Fruit fly (Drosophila melanogaster): Measurements from ENCODE around the gene trh.

Gene trh

DNA sequence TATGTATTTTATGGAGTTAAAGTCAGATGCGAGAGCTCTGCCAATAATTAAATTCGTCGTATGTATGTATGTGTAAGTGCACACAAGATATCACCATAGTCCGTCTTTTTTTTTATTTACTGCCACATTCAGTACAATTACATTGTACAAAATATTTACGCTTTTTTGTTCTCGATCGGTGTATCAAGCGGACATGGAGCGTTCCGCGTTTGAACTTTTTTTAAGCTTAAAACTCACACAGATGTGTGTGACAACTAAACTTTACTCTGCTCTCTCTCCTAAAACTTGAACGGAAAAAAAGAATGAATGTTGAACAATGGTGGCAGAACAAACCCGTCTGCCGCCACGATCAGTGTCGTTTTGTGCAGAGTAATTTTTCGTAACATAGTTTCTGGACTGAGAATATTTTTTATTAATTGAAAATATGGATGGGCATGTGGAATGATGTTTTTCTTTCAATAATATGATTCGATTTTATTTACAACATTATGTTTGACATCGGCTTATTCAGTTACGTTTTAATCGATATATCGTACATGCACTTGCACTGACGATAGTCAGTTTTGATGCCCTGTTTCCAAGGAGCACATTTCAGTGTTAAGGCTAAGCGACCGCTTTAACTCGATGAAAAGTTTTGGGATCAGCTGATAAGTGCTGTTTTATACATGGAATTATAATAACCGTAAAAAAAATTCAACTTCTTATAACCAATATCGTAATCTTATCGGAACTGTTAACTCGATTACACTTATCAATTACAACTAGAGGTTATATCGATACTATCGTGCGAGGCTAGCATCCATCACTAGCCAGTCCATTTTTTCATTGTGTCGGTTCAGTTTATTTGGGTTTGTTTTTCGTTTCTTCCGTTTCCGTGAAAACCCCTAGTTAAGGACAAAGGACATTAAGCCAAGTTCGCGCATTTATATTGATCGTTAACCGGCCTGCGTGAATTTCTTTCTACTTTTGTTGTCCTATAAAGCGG, 45.5 kb downstream of the trh start, which contains the start of gene mth (continued):
- TF ChIP-seq dati (GFP tag; IDR thresholded peaks at IDR 0.05) (no peak), CG11696 (GFP tag; IDR thresholded peaks at IDR 0.05) (no peak), CG12104 (GFP tag; optimal IDR thresholded peaks at IDR 0.05) (peak; percentile 48), Dip2 (GFP tag; IDR thresholded peaks at IDR 0.05) (no peak), CG14667 (GFP tag; IDR thresholded peaks at IDR 0.05) (no peak), CG14710 (tag; optimal IDR thresholded peaks at IDR 0.05) (peak; percentile 85), kni (GFP tag; optimal IDR thresholded peaks at IDR 0.05) (peak; percentile 4), BtbVII (GFP tag; optimal IDR thresholded peaks at IDR 0.05) (peak; percentile 11), psq (GFP tag; optimal IDR thresholded peaks at IDR 0.05) (no peak), CG7271 (tag; optimal IDR thresholded peaks at IDR 0.05) (no peak), Hr78 (GFP tag; optimal IDR thresholded peaks at IDR 0.05) (no peak), CG17912 (GFP tag; optimal IDR thresholded peaks at IDR 0.05) (no peak), rib (GFP tag; IDR thresholded peaks at IDR 0.05) (no peak), zen2 (GFP tag; IDR thresholded peaks at IDR 0.05; ENCODE audit: partially characterized antibody) (peak; percentile 96), CG32532 (GFP tag; IDR thresholded peaks at IDR 0.05) (peak; percentile 63), ac (GFP tag; optimal IDR thresholded peaks at IDR 0.05) (no peak), Doc3 (GFP tag; IDR thresholded peaks at IDR 0.05; ENCODE audit: partially characterized antibody) (peak; percentile 99), HLH4C (GFP tag; IDR thresholded peaks at IDR 0.05; ENCODE audit: partially characterized antibody) (peak; percentile 99), tup (GFP tag; optimal IDR thresholded peaks at IDR 0.05) (no peak), CG7357 (GFP tag; IDR thresholded peaks at IDR 0.05) (peak; percentile 94), CG2202 (tag; optimal IDR thresholded peaks at IDR 0.05) (no peak), CG4282 (GFP tag; optimal IDR thresholded peaks at IDR 0.05) (no peak), CG13287 (GFP tag; IDR thresholded peaks at IDR 0.05; ENCODE audit: partially characterized antibody) (peak; percentile 99), gsb (GFP tag; IDR thresholded peaks at IDR 0.05) (no peak), Kr (GFP tag; optimal IDR thresholded peaks at IDR 0.05) (no peak), hbn (GFP tag; IDR thresholded peaks at IDR 0.05; ENCODE audit: partially characterized antibody) (peak; percentile 97), grn (GFP tag; optimal IDR thresholded peaks at IDR 0.05) (peak; percentile 39), CG17361 (GFP tag; IDR thresholded peaks at IDR 0.05) (peak; percentile 62; the same call in 2 of the 3 replicates), fru (optimal IDR thresholded peaks at IDR 0.05) (no peak), CG15011 (GFP tag; optimal IDR thresholded peaks at IDR 0.05) (peak; percentile 16), CG2120 (GFP tag; optimal IDR thresholded peaks at IDR 0.05) (peak; percentile 66), Ets65A (GFP tag) (peak; percentile 97), shn (GFP tag; optimal IDR thresholded peaks at IDR 0.05) (peak; percentile 44), bowl (GFP tag; IDR thresholded peaks at IDR 0.05) (no peak), sc (optimal IDR thresholded peaks at IDR 0.05) (no peak), sc (GFP tag; optimal IDR thresholded peaks at IDR 0.05) (no peak), NfI (GFP tag; optimal IDR thresholded peaks at IDR 0.05) (peak; percentile 48), CG33557 (GFP tag; optimal IDR thresholded peaks at IDR 0.05) (peak; percentile 51), CG11695 (GFP tag; IDR thresholded peaks at IDR 0.05) (no peak), CG1792 (GFP tag; optimal IDR thresholded peaks at IDR 0.05) (peak; percentile 60), CG1602 (GFP tag; optimal IDR thresholded peaks at IDR 0.05) (peak; percentile 42), CG4617 (GFP tag; optimal IDR thresholded peaks at IDR 0.05; ENCODE audit: borderline replicate concordance) (peak; percentile 65), CG6272 (GFP tag; IDR thresholded peaks at IDR 0.05) (peak; percentile 52; the same call in 1 of the 2 replicates), abd-A (tag; optimal IDR thresholded peaks at IDR 0.05) (peak; percentile 45), CG3995 (GFP tag; optimal IDR thresholded peaks at IDR 0.05) (peak; percentile 54), CG8944 (GFP tag; optimal IDR thresholded peaks at IDR 0.05) (peak; percentile 53), dmrt11E (tag; optimal IDR thresholded peaks at IDR 0.05) (peak; percentile 40), Dll (GFP tag; IDR thresholded peaks at IDR 0.05; ENCODE audit: partially characterized antibody) (peak; percentile 99), Tbp (GFP tag; optimal IDR thresholded peaks at IDR 0.05) (peak; percentile 40)
